Fruit fly (Drosophila melanogaster): Measurements from ENCODE around the gene CG5245.

The CG5245 gene

dm6 chr3R:12413274-12413958, 15.9 kb upstream of the CG5245 start, which contains the start of the genes Dip-C and pps (continued):
- TF ChIP-seq cas (GFP tag; IDR thresholded peaks at IDR 0.05) (no peak), zfh1 (GFP tag; IDR thresholded peaks at IDR 0.05) (no peak), CG8388 (GFP tag; optimal IDR thresholded peaks at IDR 0.05) (no peak), Gsc (GFP tag; IDR thresholded peaks at IDR 0.05) (no peak), CG14860 (GFP tag; IDR thresholded peaks at IDR 0.05; ENCODE audit: partially characterized antibody) (peak; percentile 35; the same call in 1 of the 3 replicates), Lim3 (GFP tag; IDR thresholded peaks at IDR 0.05) (no peak), CG17912 (GFP tag; optimal IDR thresholded peaks at IDR 0.05) (no peak), CG5953 (GFP tag; IDR thresholded peaks at IDR 0.05) (no peak), ap (GFP tag; IDR thresholded peaks at IDR 0.05) (no peak), Hand (GFP tag; optimal IDR thresholded peaks at IDR 0.05) (no peak), HHEX (GFP tag; optimal IDR thresholded peaks at IDR 0.05) (no peak), CG2678 (tag; optimal IDR thresholded peaks at IDR 0.05) (no peak), pum (GFP tag; optimal IDR thresholded peaks at IDR 0.05) (no peak), sob (GFP tag; IDR thresholded peaks at IDR 0.05) (no peak), ac (GFP tag; optimal IDR thresholded peaks at IDR 0.05) (no peak), so (GFP tag; IDR thresholded peaks at IDR 0.05) (no peak), CG16863 (GFP tag; optimal IDR thresholded peaks at IDR 0.05) (no peak), MTF-1 (GFP tag; optimal IDR thresholded peaks at IDR 0.05; ENCODE audit: borderline replicate concordance) (no peak), Doc2 (GFP tag; IDR thresholded peaks at IDR 0.05) (no peak), CG12391 (tag; optimal IDR thresholded peaks at IDR 0.05) (peak; percentile 52), Bdp1 (GFP tag; optimal IDR thresholded peaks at IDR 0.05) (no peak), pros (GFP tag; optimal IDR thresholded peaks at IDR 0.05) (no peak), CG7357 (GFP tag; IDR thresholded peaks at IDR 0.05) (no peak), tin (GFP tag; optimal IDR thresholded peaks at IDR 0.05) (no peak), lbe (GFP tag; optimal IDR thresholded peaks at IDR 0.05) (no peak), CG3281 (GFP tag; optimal IDR thresholded peaks at IDR 0.05) (no peak), yki (optimal IDR thresholded peaks at IDR 0.05) (no peak), gce (GFP tag; IDR thresholded peaks at IDR 0.05) (no peak), Dbx (GFP tag; IDR thresholded peaks at IDR 0.05) (no peak), CG12744 (GFP tag; optimal IDR thresholded peaks at IDR 0.05) (no peak), kay (GFP tag; optimal IDR thresholded peaks at IDR 0.05) (no peak), Tbp (GFP tag; optimal IDR thresholded peaks at IDR 0.05) (no peak), oc (tag; optimal IDR thresholded peaks at IDR 0.05) (no peak), CG3163 (GFP tag; optimal IDR thresholded peaks at IDR 0.05) (no peak), hth (optimal IDR thresholded peaks at IDR 0.05) (no peak), scrt (GFP tag; optimal IDR thresholded peaks at IDR 0.05) (no peak), shn (GFP tag; optimal IDR thresholded peaks at IDR 0.05) (no peak), CG12942 (GFP tag; optimal IDR thresholded peaks at IDR 0.05) (no peak), tgo (GFP tag; IDR thresholded peaks at IDR 0.05) (no peak), CG14014 (GFP tag; IDR thresholded peaks at IDR 0.05) (no peak), CTCF (GFP tag; optimal IDR thresholded peaks at IDR 0.05) (no peak), Blimp-1 (GFP tag; optimal IDR thresholded peaks at IDR 0.05) (no peak), bigmax (GFP tag; optimal IDR thresholded peaks at IDR 0.05) (no peak), CG9609 (GFP tag; optimal IDR thresholded peaks at IDR 0.05) (no peak), CG18011 (GFP tag; optimal IDR thresholded peaks at IDR 0.05) (no peak), fd3F (GFP tag; optimal IDR thresholded peaks at IDR 0.05) (no peak), dm (GFP tag; optimal IDR thresholded peaks at IDR 0.05) (no peak), CG17328 (GFP tag; IDR thresholded peaks at IDR 0.05) (no peak), CG32772 (GFP tag; IDR thresholded peaks at IDR 0.05) (no peak), Dad (GFP tag; optimal IDR thresholded peaks at IDR 0.05) (no peak), ken (GFP tag; IDR thresholded peaks at IDR 0.05) (no peak), CG34422 (GFP tag; IDR thresholded peaks at IDR 0.05) (no peak), Gug (GFP tag; IDR thresholded peaks at IDR 0.05) (no peak)

All from whole organism, embryonic.